Fruit fly (Drosophila melanogaster) whole organism, embryonic: ENCODE measurements around the gene Shal.

Experiments used
- Antp ChIP-seq: fragments of 200-800 bp; sonication (Bioruptor generic); optimal IDR thresholded peaks from 3 replicates; lab custom pipeline; 2016; ENCODE audit warnings: missing biosample characterization, missing genetic modification characterization
- BEAF-32 ChIP-seq: fragments of 200-800 bp; sonication (Bioruptor generic); optimal IDR thresholded peaks from 3 replicates; lab custom pipeline; 2017; ENCODE audit warnings: missing biosample characterization, missing genetic modification characterization, mild to moderate bottlenecking, moderate library complexity, missing genetic modification reagents
- Bdp1 ChIP-seq: fragments of 200-800 bp; sonication (Bioruptor generic); optimal IDR thresholded peaks from 3 replicates; lab custom pipeline; 2016; ENCODE audit warnings: missing biosample characterization, missing genetic modification characterization
- Bgb ChIP-seq: fragments of 200-800 bp; sonication (Bioruptor generic); IDR thresholded peaks from 2 replicates; pipeline ENCODE4 v1.3.6; 2022; ENCODE audit warnings: missing biosample characterization, missing genetic modification characterization; ENCODE audit not compliant: partially characterized antibody
- CG12769 ChIP-seq: fragments of 200-800 bp; sonication (Bioruptor generic); optimal IDR thresholded peaks from 2 replicates; lab custom pipeline; 2019; ENCODE audit warnings: missing biosample characterization, mild to moderate bottlenecking, missing genetic modification characterization, moderate library complexity
- CG15011 ChIP-seq: fragments of 200-800 bp; sonication (Bioruptor generic); optimal IDR thresholded peaks from 3 replicates; lab custom pipeline; 2018; ENCODE audit warnings: missing biosample characterization, mild to moderate bottlenecking, missing genetic modification characterization
- CG15479 ChIP-seq: fragments of 200-800 bp; sonication (Bioruptor generic); optimal IDR thresholded peaks from 3 replicates; lab custom pipeline; 2019; ENCODE audit warnings: missing biosample characterization, mild to moderate bottlenecking, missing genetic modification characterization, moderate library complexity
- CG4707 ChIP-seq: fragments of 200-800 bp; sonication (Bioruptor generic); optimal IDR thresholded peaks from 2 replicates; lab custom pipeline; 2018; ENCODE audit warnings: missing biosample characterization, mild to moderate bottlenecking, missing genetic modification characterization, moderate library complexity
- CG6683 ChIP-seq: fragments of 200-800 bp; sonication (Bioruptor generic); optimal IDR thresholded peaks from 2 replicates; lab custom pipeline; 2017; ENCODE audit warnings: missing biosample characterization, mild to moderate bottlenecking, missing genetic modification characterization, missing genetic modification reagents
- CG7963 ChIP-seq: fragments of 200-800 bp; sonication (Bioruptor generic); IDR thresholded peaks from 3 replicates; pipeline ENCODE4 v1.3.6; 2022; ENCODE audit warnings: missing biosample characterization, missing genetic modification characterization; ENCODE audit not compliant: partially characterized antibody
- CG9932 ChIP-seq: fragments of 200-800 bp; sonication (Bioruptor generic); IDR thresholded peaks from 2 replicates; pipeline ENCODE4 v1.3.6; 2022; ENCODE audit warnings: missing biosample characterization, missing genetic modification characterization
- Deaf1 ChIP-seq: fragments of 200-800 bp; optimal IDR thresholded peaks from 3 replicates; lab custom pipeline; 2019; ENCODE audit warnings: missing biosample characterization, mild to moderate bottlenecking, missing genetic modification characterization, moderate library complexity
- Dfd ChIP-seq, 2 experiments: fragments of >200 bp; optimal IDR thresholded peaks; 2 replicates each; lab custom pipeline; 2017; ENCODE audit warnings: missing biosample characterization in 2 of 2, missing genetic modification characterization in 2 of 2
- ERR ChIP-seq: fragments of 200-800 bp; sonication (Bioruptor generic); optimal IDR thresholded peaks from 2 replicates; lab custom pipeline; 2016; ENCODE audit warnings: missing biosample characterization, missing genetic modification characterization
- Ets65A ChIP-seq: fragments of 200-800 bp; sonication (Bioruptor generic); peaks from one replicate; lab custom pipeline; 2016; ENCODE audit warnings: missing biosample characterization, missing genetic modification characterization
- Hand ChIP-seq: fragments of 200-800 bp; sonication (Bioruptor generic); optimal IDR thresholded peaks from 2 replicates; lab custom pipeline; 2017; ENCODE audit warnings: mild to moderate bottlenecking, missing biosample characterization, missing genetic modification reagents, missing genetic modification characterization
- Kr ChIP-seq: fragments of 200-800 bp; sonication (Bioruptor generic); optimal IDR thresholded peaks from 2 replicates; lab custom pipeline; 2017; ENCODE audit warnings: missing biosample characterization, mild to moderate bottlenecking, missing genetic modification characterization
- Med ChIP-seq: fragments of 200-800 bp; sonication (Bioruptor generic); peaks from one replicate; lab custom pipeline; 2016; ENCODE audit warnings: missing biosample characterization, missing genetic modification characterization, mild to moderate bottlenecking, inconsistent platforms, moderate library complexity
- NC2α ChIP-seq: fragments of 200-800 bp; sonication (Bioruptor generic); optimal IDR thresholded peaks from 2 replicates; lab custom pipeline; 2016; ENCODE audit warnings: missing biosample characterization, missing genetic modification characterization
- Nf-YB ChIP-seq: fragments of 200-800 bp; sonication (Bioruptor generic); optimal IDR thresholded peaks from 3 replicates; lab custom pipeline; 2019; ENCODE audit warnings: missing biosample characterization, mild to moderate bottlenecking, missing genetic modification characterization, moderate library complexity
- TFAM ChIP-seq: fragments of 200-800 bp; sonication (Bioruptor generic); optimal IDR thresholded peaks from 2 replicates; lab custom pipeline; 2017; ENCODE audit warnings: missing biosample characterization, missing genetic modification characterization, inconsistent platforms
- Usf ChIP-seq: fragments of 200-800 bp; sonication (Bioruptor generic); optimal IDR thresholded peaks from 2 replicates; lab custom pipeline; 2017; ENCODE audit warnings: missing genotype, missing biosample characterization, missing genetic modification characterization
- cad ChIP-seq: fragments of >200 bp; optimal IDR thresholded peaks from 2 replicates; lab custom pipeline; 2017; ENCODE audit warnings: missing biosample characterization, missing genetic modification characterization
- chinmo ChIP-seq: fragments of 200-800 bp; sonication (Bioruptor generic); IDR thresholded peaks from 4 replicates; pipeline ENCODE4 v1.3.6; 2022; ENCODE audit warnings: missing biosample characterization, missing genetic modification characterization; ENCODE audit not compliant: partially characterized antibody
- chm ChIP-seq: fragments of 200-800 bp; sonication (Bioruptor generic); IDR thresholded peaks from 2 replicates; pipeline ENCODE4 v1.3.6; 2022; ENCODE audit warnings: missing biosample characterization, missing genetic modification characterization
- en ChIP-seq: fragments of 200-800 bp; sonication (Bioruptor generic); optimal IDR thresholded peaks from 2 replicates; lab custom pipeline; 2016; ENCODE audit warnings: missing biosample characterization, missing genetic modification characterization
- exex ChIP-seq: fragments of 200-800 bp; sonication (Bioruptor generic); optimal IDR thresholded peaks from 4 replicates; lab custom pipeline; 2018; ENCODE audit warnings: missing biosample characterization, mild to moderate bottlenecking, missing genetic modification characterization, moderate library complexity
- hkb ChIP-seq, 2 experiments: fragments of 200-800 bp in 1 of 2; fragments of >200 bp in 1 of 2; sonication (Bioruptor generic) in 1 of 2; IDR thresholded peaks in 1 of 2; optimal IDR thresholded peaks in 1 of 2; 2 replicates each; pipeline versions ENCODE4 v1.3.6 to Lab custom; 2017 to 2022; ENCODE audit warnings: missing biosample characterization in 1 of 2, missing genetic modification characterization in 1 of 2
- luna ChIP-seq: fragments of 200-800 bp; sonication (Bioruptor generic); optimal IDR thresholded peaks from 2 replicates; lab custom pipeline; 2016; ENCODE audit warnings: missing biosample characterization, missing genetic modification characterization
- nom ChIP-seq: fragments of 200-800 bp; sonication (Bioruptor generic); optimal IDR thresholded peaks from 2 replicates; lab custom pipeline; 2017; ENCODE audit warnings: missing biosample characterization, missing genetic modification characterization, mild to moderate bottlenecking, moderate library complexity, missing genetic modification reagents
- repo ChIP-seq: fragments of 200-800 bp; sonication (Bioruptor generic); optimal IDR thresholded peaks from 2 replicates; lab custom pipeline; 2016; ENCODE audit warnings: missing biosample characterization, missing genetic modification characterization
- row ChIP-seq: fragments of 200-800 bp; sonication (Bioruptor generic); IDR thresholded peaks from 3 replicates; pipeline ENCODE4 v1.3.6; 2022; ENCODE audit warnings: missing biosample characterization, missing genetic modification characterization
- sd ChIP-seq: fragments of 200-800 bp; sonication (Bioruptor generic); optimal IDR thresholded peaks from 3 replicates; lab custom pipeline; 2018; ENCODE audit warnings: missing biosample characterization, mild to moderate bottlenecking, missing genetic modification characterization, moderate library complexity
- sens-2 ChIP-seq: fragments of 200-800 bp; sonication (Bioruptor generic); IDR thresholded peaks from 2 replicates; pipeline ENCODE4 v1.3.6; 2022; ENCODE audit warnings: missing biosample characterization, missing genetic modification characterization
- sna ChIP-seq: fragments of 200-800 bp; sonication (Bioruptor generic); IDR thresholded peaks from 2 replicates; pipeline ENCODE4 v1.3.6; 2022; ENCODE audit warnings: missing biosample characterization, missing genetic modification characterization; ENCODE audit not compliant: partially characterized antibody
- sqz ChIP-seq: fragments of 200-800 bp; sonication (Bioruptor generic); optimal IDR thresholded peaks from 3 replicates; lab custom pipeline; 2018; ENCODE audit warnings: missing biosample characterization, mild to moderate bottlenecking, missing genetic modification characterization
- toy ChIP-seq: fragments of 200-800 bp; sonication (Bioruptor generic); IDR thresholded peaks from 2 replicates; pipeline ENCODE4 v1.3.6; 2022; ENCODE audit warnings: missing biosample characterization, missing genetic modification characterization
- trem ChIP-seq: fragments of 200-800 bp; optimal IDR thresholded peaks from 3 replicates; lab custom pipeline; 2019; ENCODE audit warnings: missing biosample characterization, mild to moderate bottlenecking, missing genetic modification characterization, moderate library complexity

Shal gene

dm6 chr3L:19584369-19584915 is at the start of gene Shal (continued):
- no peak for TF ChIP-seq CG7963 (GFP tag; lab: Robert Waterston, UW)
- TF ChIP-seq TFAM (GFP tag; lab: Kevin White, UChicago) = no peak
- no peak for TF ChIP-seq NC2α (GFP tag; lab: Kevin White, UChicago)
- TF ChIP-seq Nf-YB (GFP tag; lab: Kevin White, UChicago) = no peak
- TF ChIP-seq CG15011 = no peak
- TF ChIP-seq sna (GFP tag; lab: Robert Waterston, UW) = no peak
- TF ChIP-seq row (GFP tag; lab: Robert Waterston, UW) = peak; percentile 8; the same call in 1 of the 3 replicates
- TF ChIP-seq nom = no peak
- TF ChIP-seq Usf (GFP tag; lab: Kevin White, UChicago) = no peak
- no peak for TF ChIP-seq Dfd (GFP tag; optimal IDR thresholded peaks at IDR 0.05; lab: Kevin White, UChicago)
- TF ChIP-seq Antp (GFP tag; lab: Kevin White, UChicago) = no peak
- TF ChIP-seq Bdp1 (GFP tag; lab: Kevin White, UChicago) = no peak
- TF ChIP-seq luna (GFP tag; lab: Kevin White, UChicago) = no peak
- TF ChIP-seq sqz (GFP tag; lab: Kevin White, UChicago) = no peak
- no peak for TF ChIP-seq CG4707
- TF ChIP-seq CG9932 (GFP tag; lab: Robert Waterston, UW) = peak; percentile 21; the same call in 1 of the 2 replicates
- TF ChIP-seq Bgb (GFP tag; lab: Robert Waterston, UW) = peak; percentile 22; the same call in 1 of the 2 replicates
- no peak for TF ChIP-seq Hand (GFP tag; lab: Kevin White, UChicago)
- no peak for TF ChIP-seq sd (tag; lab: Kevin White, UChicago)
- no peak for TF ChIP-seq ERR (GFP tag; lab: Kevin White, UChicago)
- TF ChIP-seq en (GFP tag; lab: Kevin White, UChicago) = no peak
- TF ChIP-seq Med (GFP tag; lab: Kevin White, UChicago) = peak; percentile 74
- no peak for TF ChIP-seq cad
- TF ChIP-seq sens-2 (GFP tag; lab: Robert Waterston, UW) = no peak
- no peak for TF ChIP-seq exex
- TF ChIP-seq BEAF-32 (GFP tag; lab: Kevin White, UChicago) = no peak
- TF ChIP-seq Ets65A (GFP tag; lab: Kevin White, UChicago) = peak; percentile 90
- peak; percentile 93 for TF ChIP-seq Deaf1 (tag; lab: Kevin White, UChicago)
- peak; percentile 6 for TF ChIP-seq CG12769 (tag; lab: Kevin White, UChicago)
- TF ChIP-seq CG15479 (GFP tag; lab: Kevin White, UChicago) = no peak
- no peak for TF ChIP-seq toy (GFP tag; lab: Robert Waterston, UW)
- TF ChIP-seq chinmo (GFP tag; lab: Robert Waterston, UW) = 0 out of 4 replicates have a peak, but pooled peaks have one; percentile 16
- TF ChIP-seq hkb (optimal IDR thresholded peaks at IDR 0.05; lab: Kevin White, UChicago) = no peak
- no peak for TF ChIP-seq hkb (GFP tag; IDR thresholded peaks at IDR 0.05; lab: Robert Waterston, UW)
- peak; percentile 56; the same call in 1 of the 2 replicates for TF ChIP-seq chm
- TF ChIP-seq CG6683 (GFP tag; lab: Kevin White, UChicago) = no peak
- TF ChIP-seq repo (GFP tag; lab: Kevin White, UChicago) = no peak
- TF ChIP-seq Kr (GFP tag; lab: Kevin White, UChicago) = no peak
- no peak for TF ChIP-seq trem (tag; lab: Kevin White, UChicago)
